Fruit fly (Drosophila melanogaster): ENCODE results near the gene Ccp84Ae.

Ccp84Ae gene

dm6 chr3R:6657278-6658246, 34.0 kb downstream of the Ccp84Ae start, which contains the start of the genes CG1307 and twr (continued):
- TF ChIP-seq sr (GFP tag; IDR thresholded peaks at IDR 0.05) = no peak
- TF ChIP-seq CG9609 (GFP tag; optimal IDR thresholded peaks at IDR 0.05) = peak; percentile 12
- no peak for TF ChIP-seq Nf-YA (GFP tag; IDR thresholded peaks at IDR 0.05)
- no peak for TF ChIP-seq tin (GFP tag; optimal IDR thresholded peaks at IDR 0.05)
- TF ChIP-seq PHDP (tag; optimal IDR thresholded peaks at IDR 0.05) = no peak
- TF ChIP-seq bab2 (GFP tag; optimal IDR thresholded peaks at IDR 0.05) = peak; percentile 11
- peak; percentile 15 for TF ChIP-seq CG17912 (GFP tag; optimal IDR thresholded peaks at IDR 0.05)
- peak; percentile 69 for TF ChIP-seq CG32532 (GFP tag; IDR thresholded peaks at IDR 0.05)
- TF ChIP-seq lbe (GFP tag; optimal IDR thresholded peaks at IDR 0.05) = no peak
- TF ChIP-seq jing (GFP tag; optimal IDR thresholded peaks at IDR 0.05) = no peak
- no peak for TF ChIP-seq CG11247 (GFP tag; IDR thresholded peaks at IDR 0.05)
- TF ChIP-seq CG10267 (tag; optimal IDR thresholded peaks at IDR 0.05) = peak; percentile 55
- TF ChIP-seq Ada2b (GFP tag; IDR thresholded peaks at IDR 0.05) = no peak
- TF ChIP-seq Myb (GFP tag; optimal IDR thresholded peaks at IDR 0.05) = peak; percentile 81
- no peak for TF ChIP-seq Nf-YC (tag; optimal IDR thresholded peaks at IDR 0.05)
- TF ChIP-seq CG2875 (GFP tag; optimal IDR thresholded peaks at IDR 0.05) = no peak
- peak; percentile 74 for TF ChIP-seq pzg (GFP tag; optimal IDR thresholded peaks at IDR 0.05)
- TF ChIP-seq CG2120 (GFP tag; optimal IDR thresholded peaks at IDR 0.05) = peak; percentile 7
- no peak for TF ChIP-seq CG1792 (GFP tag; optimal IDR thresholded peaks at IDR 0.05)
- peak; percentile 55 for TF ChIP-seq CG4617 (GFP tag; optimal IDR thresholded peaks at IDR 0.05; ENCODE audit: borderline replicate concordance)
- TF ChIP-seq tgo (GFP tag; IDR thresholded peaks at IDR 0.05) = no peak
- peak; percentile 53 for TF ChIP-seq CG3407 (GFP tag; optimal IDR thresholded peaks at IDR 0.05)
- peak; percentile 30 for TF ChIP-seq CG9817 (tag; optimal IDR thresholded peaks at IDR 0.05)
- TF ChIP-seq en (GFP tag; optimal IDR thresholded peaks at IDR 0.05) = no peak
- TF ChIP-seq ems (GFP tag; optimal IDR thresholded peaks at IDR 0.05) = no peak
- no peak for TF ChIP-seq Abd-B (GFP tag; optimal IDR thresholded peaks at IDR 0.05)
- TF ChIP-seq HmgZ (tag; optimal IDR thresholded peaks at IDR 0.05) = peak; percentile 51
- TF ChIP-seq emc (GFP tag; optimal IDR thresholded peaks at IDR 0.05) = no peak
- peak; percentile 58 for TF ChIP-seq BEAF-32 (GFP tag; optimal IDR thresholded peaks at IDR 0.05)
- peak; percentile 4 for TF ChIP-seq p53 (GFP tag; optimal IDR thresholded peaks at IDR 0.05)
- peak; percentile 41 for TF ChIP-seq CG33557 (GFP tag; optimal IDR thresholded peaks at IDR 0.05)
- TF ChIP-seq CG17186 (GFP tag; optimal IDR thresholded peaks at IDR 0.05) = peak; percentile 33
- no peak for TF ChIP-seq Hand (GFP tag; optimal IDR thresholded peaks at IDR 0.05)
- TF ChIP-seq D (optimal IDR thresholded peaks at IDR 0.05) = no peak
- TF ChIP-seq D (GFP tag; optimal IDR thresholded peaks at IDR 0.05) = no peak
- 0 out of 3 replicates have a peak, but pooled peaks have one; percentile 43 for TF ChIP-seq Dbx (GFP tag; IDR thresholded peaks at IDR 0.05)
- TF ChIP-seq rib (GFP tag; IDR thresholded peaks at IDR 0.05) = no peak; the same call in 1 of the 2 replicates
- TF ChIP-seq CG2202 (tag; optimal IDR thresholded peaks at IDR 0.05) = no peak
- peak; percentile 18; the same call in 1 of the 2 replicates for TF ChIP-seq CG9215 (GFP tag; IDR thresholded peaks at IDR 0.05)
- TF ChIP-seq CG18476 (GFP tag; optimal IDR thresholded peaks at IDR 0.05) = no peak
- TF ChIP-seq hbn (GFP tag; IDR thresholded peaks at IDR 0.05; ENCODE audit: partially characterized antibody) = no peak
- no peak for TF ChIP-seq CG16815 (GFP tag; optimal IDR thresholded peaks at IDR 0.05)
- peak; percentile 98 for TF ChIP-seq CG14710 (tag; optimal IDR thresholded peaks at IDR 0.05)
- no peak for TF ChIP-seq pfk (GFP tag; optimal IDR thresholded peaks at IDR 0.05)
- no peak; the same call in 1 of the 2 replicates for TF ChIP-seq Ravus (GFP tag; IDR thresholded peaks at IDR 0.05)
- peak; percentile 43 for TF ChIP-seq Meics (GFP tag; optimal IDR thresholded peaks at IDR 0.05)
- no peak for TF ChIP-seq Oaz (GFP tag; IDR thresholded peaks at IDR 0.05)
- TF ChIP-seq lola (GFP tag; optimal IDR thresholded peaks at IDR 0.05) = peak in 1 of 3 experiments; percentile 27
